Fruit fly (Drosophila melanogaster) whole organism, embryonic: ENCODE results near the gene CG5793.

Experiments used
- Ada2b ChIP-seq: fragments of 200-800 bp; sonication (Bioruptor generic); IDR thresholded peaks from 2 replicates; pipeline ENCODE4 v1.3.6; 2022; ENCODE audit warnings: missing biosample characterization, missing genetic modification characterization
- Atf3 ChIP-seq: fragments of 200-800 bp; sonication (Bioruptor generic); optimal IDR thresholded peaks from 3 replicates; lab custom pipeline; 2016; ENCODE audit warnings: missing biosample characterization, missing genetic modification characterization
- BEAF-32 ChIP-seq: fragments of 200-800 bp; sonication (Bioruptor generic); optimal IDR thresholded peaks from 3 replicates; lab custom pipeline; 2017; ENCODE audit warnings: missing biosample characterization, missing genetic modification characterization, mild to moderate bottlenecking, moderate library complexity, missing genetic modification reagents
- BtbVII ChIP-seq: fragments of 200-800 bp; sonication (Bioruptor generic); optimal IDR thresholded peaks from 3 replicates; lab custom pipeline; 2017; ENCODE audit warnings: missing biosample characterization, mild to moderate bottlenecking, missing genetic modification characterization
- CG10267 ChIP-seq: fragments of 200-800 bp; sonication (Bioruptor generic); optimal IDR thresholded peaks from 2 replicates; lab custom pipeline; 2018; ENCODE audit warnings: missing biosample characterization, mild to moderate bottlenecking, missing genetic modification characterization, moderate library complexity
- CG10366 ChIP-seq: fragments of 200-800 bp; sonication (Bioruptor generic); IDR thresholded peaks from 2 replicates; pipeline ENCODE4 v1.3.6; 2022; ENCODE audit warnings: missing biosample characterization, missing genetic modification characterization
- CG10959 ChIP-seq: fragments of 200-800 bp; sonication (Bioruptor generic); IDR thresholded peaks from 2 replicates; pipeline ENCODE4 v1.3.6; 2022; ENCODE audit warnings: missing biosample characterization, missing genetic modification characterization
- CG11560 ChIP-seq: fragments of 200-800 bp; sonication (Bioruptor generic); IDR thresholded peaks from 3 replicates; pipeline ENCODE4 v1.3.6; 2022; ENCODE audit warnings: missing biosample characterization, missing genetic modification characterization
- CG12769 ChIP-seq: fragments of 200-800 bp; sonication (Bioruptor generic); optimal IDR thresholded peaks from 2 replicates; lab custom pipeline; 2019; ENCODE audit warnings: missing biosample characterization, mild to moderate bottlenecking, missing genetic modification characterization, moderate library complexity
- CG13287 ChIP-seq: fragments of 200-800 bp; sonication (Bioruptor generic); IDR thresholded peaks from 2 replicates; pipeline ENCODE4 v1.3.6; 2022; ENCODE audit warnings: missing biosample characterization, missing genetic modification characterization; ENCODE audit not compliant: partially characterized antibody
- CG15601 ChIP-seq: fragments of 200-800 bp; sonication (Bioruptor generic); optimal IDR thresholded peaks from 3 replicates; lab custom pipeline; 2019; ENCODE audit warnings: missing biosample characterization, mild to moderate bottlenecking, missing genetic modification characterization, moderate library complexity
- CG16779 ChIP-seq: fragments of 200-800 bp; sonication (Bioruptor generic); IDR thresholded peaks from 2 replicates; pipeline ENCODE4 v1.3.6; 2022; ENCODE audit warnings: missing biosample characterization, missing genetic modification characterization
- CG1832 ChIP-seq: fragments of 200-800 bp; sonication (Bioruptor generic); optimal IDR thresholded peaks from 2 replicates; lab custom pipeline; 2017; ENCODE audit warnings: missing biosample characterization, mild to moderate bottlenecking, missing genetic modification characterization, inconsistent platforms
- CG18764 ChIP-seq: fragments of 200-800 bp; sonication (Bioruptor generic); optimal IDR thresholded peaks from 3 replicates; lab custom pipeline; 2016; ENCODE audit warnings: missing biosample characterization, missing genetic modification characterization
- CG2678 ChIP-seq: fragments of 200-800 bp; sonication (Bioruptor generic); optimal IDR thresholded peaks from 3 replicates; lab custom pipeline; 2019; ENCODE audit warnings: missing biosample characterization, mild to moderate bottlenecking, missing genetic modification characterization, moderate library complexity
- CG30403 ChIP-seq: fragments of 200-800 bp; sonication (Bioruptor generic); optimal IDR thresholded peaks from 3 replicates; lab custom pipeline; 2016; ENCODE audit warnings: missing biosample characterization, missing genetic modification characterization
- CG3726 ChIP-seq: fragments of 200-800 bp; sonication (Bioruptor generic); IDR thresholded peaks from 3 replicates; pipeline ENCODE4, ENCODE4 v1.3.6; 2022; ENCODE audit warnings: missing biosample characterization, missing genetic modification characterization
- CG3847 ChIP-seq: fragments of 200-800 bp; sonication (Bioruptor generic); IDR thresholded peaks from 2 replicates; pipeline ENCODE4 v1.3.6; 2022; ENCODE audit warnings: missing biosample characterization, missing genetic modification characterization
- CG4360 ChIP-seq: fragments of 200-800 bp; sonication (Bioruptor generic); IDR thresholded peaks from 2 replicates; pipeline ENCODE4 v1.3.6; 2022; ENCODE audit warnings: missing biosample characterization, missing genetic modification characterization
- CG43689 ChIP-seq: fragments of 200-800 bp; sonication (Bioruptor generic); IDR thresholded peaks from 2 replicates; pipeline ENCODE4 v1.3.6; 2022; ENCODE audit warnings: missing biosample characterization, missing genetic modification characterization
- CG7987 ChIP-seq: fragments of 200-800 bp; sonication (Bioruptor generic); optimal IDR thresholded peaks from 2 replicates; lab custom pipeline; 2018; ENCODE audit warnings: missing biosample characterization, mild to moderate bottlenecking, missing genetic modification characterization, moderate library complexity
- CG8944 ChIP-seq: fragments of 200-800 bp; sonication (Bioruptor generic); optimal IDR thresholded peaks from 3 replicates; lab custom pipeline; 2016; ENCODE audit warnings: missing biosample characterization, missing genetic modification characterization
- Dfd ChIP-seq, 2 experiments: fragments of >200 bp; optimal IDR thresholded peaks; 2 replicates each; lab custom pipeline; 2017; ENCODE audit warnings: missing biosample characterization in 2 of 2, missing genetic modification characterization in 2 of 2
- Ets65A ChIP-seq: fragments of 200-800 bp; sonication (Bioruptor generic); peaks from one replicate; lab custom pipeline; 2016; ENCODE audit warnings: missing biosample characterization, missing genetic modification characterization
- Fer2 ChIP-seq: fragments of 200-800 bp; sonication (Bioruptor generic); optimal IDR thresholded peaks from 2 replicates; lab custom pipeline; 2018; ENCODE audit warnings: missing biosample characterization, mild to moderate bottlenecking, missing genetic modification characterization, moderate library complexity
- HmgZ ChIP-seq: fragments of 200-800 bp; sonication (Bioruptor generic); optimal IDR thresholded peaks from 2 replicates; lab custom pipeline; 2018; ENCODE audit warnings: missing biosample characterization, mild to moderate bottlenecking, missing genetic modification characterization
- Hr51 ChIP-seq, 2 experiments: fragments of 200-800 bp; sonication (Bioruptor generic); optimal IDR thresholded peaks; 2 replicates in 1 of 2; 3 replicates in 1 of 2; lab custom pipeline; 2016 to 2018; ENCODE audit warnings: missing biosample characterization in 2 of 2, missing genetic modification characterization in 2 of 2, mild to moderate bottlenecking in 1 of 2, moderate library complexity in 1 of 2
- Hsf ChIP-seq: fragments of 200-800 bp; sonication (Bioruptor generic); optimal IDR thresholded peaks from 3 replicates; lab custom pipeline; 2016; ENCODE audit warnings: missing biosample characterization, missing genetic modification characterization
- Jarid2 ChIP-seq: fragments of 200-800 bp; sonication (Bioruptor generic); optimal IDR thresholded peaks from 3 replicates; lab custom pipeline; 2017; ENCODE audit warnings: mild to moderate bottlenecking, missing biosample characterization, missing genetic modification reagents, missing genetic modification characterization
- Mes4 ChIP-seq: fragments of 200-800 bp; sonication (Bioruptor generic); optimal IDR thresholded peaks from 2 replicates; lab custom pipeline; 2016; ENCODE audit warnings: missing biosample characterization, missing genetic modification characterization
- PHDP ChIP-seq: fragments of 200-800 bp; sonication (Bioruptor generic); optimal IDR thresholded peaks from 3 replicates; lab custom pipeline; 2018; ENCODE audit warnings: missing biosample characterization, mild to moderate bottlenecking, missing genetic modification characterization, moderate library complexity
- Sry-δ ChIP-seq: fragments of 200-800 bp; sonication (Bioruptor generic); optimal IDR thresholded peaks from 2 replicates; lab custom pipeline; 2016; ENCODE audit warnings: missing biosample characterization, missing genetic modification characterization
- amos ChIP-seq: fragments of 200-800 bp; sonication (Bioruptor generic); IDR thresholded peaks from 2 replicates; pipeline ENCODE4 v1.3.6; 2022; ENCODE audit warnings: missing biosample characterization, missing genetic modification characterization; ENCODE audit not compliant: partially characterized antibody
- bsh ChIP-seq, 2 experiments: fragments of 200-800 bp; sonication (Bioruptor generic); optimal IDR thresholded peaks; 2 replicates each; lab custom pipeline; 2017 to 2018; ENCODE audit warnings: mild to moderate bottlenecking in 2 of 2, missing biosample characterization in 2 of 2, missing genetic modification characterization in 2 of 2, moderate library complexity in 1 of 2
- da ChIP-seq: fragments of 200-800 bp; sonication (Bioruptor generic); optimal IDR thresholded peaks from 2 replicates; lab custom pipeline; 2016; ENCODE audit warnings: missing biosample characterization, missing genetic modification characterization
- dati ChIP-seq: fragments of 200-800 bp; sonication (Bioruptor generic); IDR thresholded peaks from 2 replicates; pipeline ENCODE4 v1.3.6; 2022; ENCODE audit warnings: missing biosample characterization, missing genetic modification characterization
- ems ChIP-seq: fragments of 200-800 bp; sonication (Bioruptor generic); optimal IDR thresholded peaks from 3 replicates; lab custom pipeline; 2016; ENCODE audit warnings: missing biosample characterization, missing genetic modification characterization
- gcm ChIP-seq: fragments of 200-800 bp; sonication (Bioruptor generic); optimal IDR thresholded peaks from 2 replicates; lab custom pipeline; 2019; ENCODE audit warnings: missing biosample characterization, mild to moderate bottlenecking, missing genetic modification characterization, moderate library complexity
- gem ChIP-seq: fragments of 200-800 bp; sonication (Bioruptor generic); optimal IDR thresholded peaks from 2 replicates; lab custom pipeline; 2019; ENCODE audit warnings: missing biosample characterization, mild to moderate bottlenecking, missing genetic modification characterization, moderate library complexity
- grau ChIP-seq: fragments of 200-800 bp; optimal IDR thresholded peaks from 3 replicates; lab custom pipeline; 2019; ENCODE audit warnings: missing biosample characterization, mild to moderate bottlenecking, missing genetic modification characterization, moderate library complexity
- gsb-n ChIP-seq: fragments of 200-800 bp; sonication (Bioruptor generic); optimal IDR thresholded peaks from 3 replicates; lab custom pipeline; 2018; ENCODE audit warnings: missing biosample characterization, mild to moderate bottlenecking, missing genetic modification characterization
- insv ChIP-seq, 2 experiments: fragments of 200-800 bp; sonication (Bioruptor generic); optimal IDR thresholded peaks; 3 replicates each; lab custom pipeline; 2016 to 2018; ENCODE audit warnings: missing biosample characterization in 2 of 2, missing genetic modification characterization in 2 of 2
- kni ChIP-seq: fragments of 200-800 bp; sonication (Bioruptor generic); optimal IDR thresholded peaks from 3 replicates; lab custom pipeline; 2017; ENCODE audit warnings: mild to moderate bottlenecking, missing biosample characterization, missing genetic modification reagents, missing genetic modification characterization
- nau ChIP-seq: fragments of 200-800 bp; sonication (Bioruptor generic); optimal IDR thresholded peaks from 3 replicates; lab custom pipeline; 2017; ENCODE audit warnings: missing biosample characterization, mild to moderate bottlenecking, missing genetic modification characterization, missing genetic modification reagents
- peb ChIP-seq: fragments of 200-800 bp; sonication (Bioruptor generic); IDR thresholded peaks from 2 replicates; pipeline ENCODE4 v1.3.6; 2022; ENCODE audit warnings: missing biosample characterization, missing genetic modification characterization
- pros ChIP-seq: fragments of 200-800 bp; sonication (Bioruptor generic); optimal IDR thresholded peaks from 3 replicates; lab custom pipeline; 2019; ENCODE audit warnings: missing biosample characterization, mild to moderate bottlenecking, missing genetic modification characterization, moderate library complexity
- pum ChIP-seq: fragments of 200-800 bp; sonication (Bioruptor generic); optimal IDR thresholded peaks from 2 replicates; lab custom pipeline; 2016; ENCODE audit warnings: missing biosample characterization, missing genetic modification characterization
- so ChIP-seq: fragments of 200-800 bp; sonication (Bioruptor generic); IDR thresholded peaks from 3 replicates; pipeline ENCODE4 v1.3.6; 2022; ENCODE audit warnings: missing biosample characterization, missing genetic modification characterization
- sob ChIP-seq: fragments of 200-800 bp; sonication (Bioruptor generic); IDR thresholded peaks from 2 replicates; pipeline ENCODE4 v1.3.6; 2022; ENCODE audit warnings: missing biosample characterization, missing genetic modification characterization
- tin ChIP-seq: fragments of 200-800 bp; sonication (Bioruptor generic); optimal IDR thresholded peaks from 3 replicates; lab custom pipeline; 2016; ENCODE audit warnings: missing biosample characterization, missing genetic modification characterization
- trh ChIP-seq: fragments of 200-800 bp; sonication (Bioruptor generic); optimal IDR thresholded peaks from 2 replicates; lab custom pipeline; 2016; ENCODE audit warnings: missing biosample characterization, missing genetic modification characterization

CG5793 gene

dm6 chr3R:21140458-21140857, 13.1 kb downstream of the CG5793 start, which contains the start of gene SNF4Agamma (continued):
- TF ChIP-seq CG3847 (GFP tag; lab: Robert Waterston, UW) (peak; percentile 73), so (no peak), gem (peak; percentile 50), Fer2 (tag; lab: Kevin White, UChicago) (no peak), peb (GFP tag; lab: Robert Waterston, UW) (no peak), amos (peak; percentile 76; the same call in 1 of the 2 replicates), CG12769 (tag; lab: Kevin White, UChicago) (no peak), Mes4 (peak; percentile 0), HmgZ (tag; lab: Kevin White, UChicago) (peak; percentile 53), insv (GFP tag; optimal IDR thresholded peaks at IDR 0.05; lab: Kevin White, UChicago) (peak in 1 of 2 experiments; percentile 58), CG10366 (peak; percentile 45; the same call in 1 of the 2 replicates), CG10959 (no peak), sob (GFP tag; lab: Robert Waterston, UW) (no peak; the same call in 1 of the 2 replicates), CG30403 (peak; percentile 62), Atf3 (GFP tag; lab: Kevin White, UChicago) (no peak), CG3726 (GFP tag; lab: Robert Waterston, UW) (no peak), Hsf (peak; percentile 4), CG4360 (GFP tag; lab: Robert Waterston, UW) (no peak), pum (GFP tag; lab: Kevin White, UChicago) (peak; percentile 14), CG18764 (GFP tag; lab: Kevin White, UChicago) (peak; percentile 10), bsh (GFP tag; optimal IDR thresholded peaks at IDR 0.05; lab: Kevin White, UChicago) (no peak), CG1832 (no peak), gcm (GFP tag; lab: Kevin White, UChicago) (no peak), CG13287 (GFP tag; lab: Robert Waterston, UW) (peak; percentile 86), CG43689 (GFP tag; lab: Robert Waterston, UW) (no peak), nau (GFP tag; lab: Kevin White, UChicago) (no peak), pros (no peak), Hr51 (GFP tag; optimal IDR thresholded peaks at IDR 0.05; lab: Kevin White, UChicago) (no peak), ems (GFP tag; lab: Kevin White, UChicago) (peak; percentile 17), Ada2b (GFP tag; lab: Robert Waterston, UW) (no peak), PHDP (tag; lab: Kevin White, UChicago) (no peak), CG11560 (tag; lab: Robert Waterston, UW) (no peak), CG8944 (GFP tag; lab: Kevin White, UChicago) (no peak), tin (GFP tag; lab: Kevin White, UChicago) (no peak), CG2678 (peak; percentile 30), CG15601 (tag; lab: Kevin White, UChicago) (peak; percentile 39), CG16779 (no peak), kni (GFP tag; lab: Kevin White, UChicago) (no peak), BEAF-32 (GFP tag; lab: Kevin White, UChicago) (peak; percentile 79), trh (no peak), CG10267 (peak; percentile 23), da (GFP tag; lab: Kevin White, UChicago) (no peak), Ets65A (GFP tag; lab: Kevin White, UChicago) (peak; percentile 91), CG7987 (GFP tag; lab: Kevin White, UChicago) (no peak), gsb-n (tag; lab: Kevin White, UChicago) (peak; percentile 67), dati (GFP tag; lab: Robert Waterston, UW) (no peak), Sry-δ (GFP tag; lab: Kevin White, UChicago) (peak; percentile 50), grau (tag; lab: Kevin White, UChicago) (peak; percentile 36), Jarid2 (no peak), BtbVII (no peak), Dfd (GFP tag; optimal IDR thresholded peaks at IDR 0.05; lab: Kevin White, UChicago) (no peak)
